Worm (Caenorhabditis elegans): ENCODE measurements around the gene irld-15.

The irld-15 gene

DNA sequence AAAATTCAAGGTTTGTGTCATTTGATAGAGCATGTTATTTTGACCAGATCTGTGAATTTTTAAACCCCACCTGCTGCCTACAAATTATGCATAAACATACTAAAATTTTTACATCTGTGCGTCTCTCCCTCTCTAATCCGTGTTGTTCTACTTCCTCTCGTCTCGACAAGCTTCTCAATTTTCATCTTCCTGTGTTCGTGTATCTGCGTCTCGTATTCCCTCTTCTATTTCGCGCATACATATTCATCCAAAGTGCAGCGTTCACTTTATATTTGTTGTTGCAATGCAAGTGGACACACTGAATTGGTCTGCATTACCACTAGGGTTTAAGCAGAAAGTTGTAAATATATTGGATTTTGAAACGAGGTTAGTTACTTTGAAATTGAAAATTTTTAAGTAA lies 25.1 kb downstream of the irld-15 start, which contains the start of gene fbxa-137:
TSS of gene fbxa-137 (plus strand) at position 274 of the 400 bp plus-strand sequence.
- TF ChIP-seq C08G9.2 (tag; optimal IDR thresholded peaks at IDR 0.05) (no peak), ceh-45 (GFP tag; IDR thresholded peaks at IDR 0.05) (no peak), ztf-16 (tag; optimal IDR thresholded peaks at IDR 0.05) (no peak), pha-2 (tag; optimal IDR thresholded peaks at IDR 0.05) (peak; percentile 7), ceh-31 (tag; optimal IDR thresholded peaks at IDR 0.05) (peak; percentile 12), nfya-1 (tag; optimal IDR thresholded peaks at IDR 0.05) (peak; percentile 35), ceh-34 (tag; optimal IDR thresholded peaks at IDR 0.05) (peak; percentile 87)

DNA sequence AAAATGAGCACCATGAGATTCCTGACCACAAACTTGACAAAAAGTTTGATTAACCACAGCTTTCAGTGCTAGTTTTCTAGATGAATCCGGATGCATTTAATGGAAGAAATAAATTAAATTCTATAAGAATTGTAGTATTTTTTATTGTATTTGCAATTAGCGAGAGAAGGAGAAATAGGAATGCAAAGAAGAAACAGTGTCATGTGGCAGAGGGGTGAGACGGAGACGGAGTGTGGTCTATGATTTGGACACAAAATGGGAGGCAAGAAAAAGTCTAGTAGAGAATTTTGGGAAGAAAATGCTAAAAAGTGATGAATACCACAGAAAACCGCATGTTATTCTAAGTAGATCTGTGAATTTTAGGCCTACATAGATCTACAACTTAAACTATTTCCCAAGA lies 25.6 kb downstream of the irld-15 start, which contains the start of gene nhr-59:
TSS of gene nhr-59 (minus strand) at position 214 of the 400 bp plus-strand sequence.
- TF ChIP-seq fax-1 (tag; optimal IDR thresholded peaks at IDR 0.05) (no peak), hlh-30 (tag; optimal IDR thresholded peaks at IDR 0.05; ENCODE audit: insufficient read depth) (peak; percentile 44)

DNA sequence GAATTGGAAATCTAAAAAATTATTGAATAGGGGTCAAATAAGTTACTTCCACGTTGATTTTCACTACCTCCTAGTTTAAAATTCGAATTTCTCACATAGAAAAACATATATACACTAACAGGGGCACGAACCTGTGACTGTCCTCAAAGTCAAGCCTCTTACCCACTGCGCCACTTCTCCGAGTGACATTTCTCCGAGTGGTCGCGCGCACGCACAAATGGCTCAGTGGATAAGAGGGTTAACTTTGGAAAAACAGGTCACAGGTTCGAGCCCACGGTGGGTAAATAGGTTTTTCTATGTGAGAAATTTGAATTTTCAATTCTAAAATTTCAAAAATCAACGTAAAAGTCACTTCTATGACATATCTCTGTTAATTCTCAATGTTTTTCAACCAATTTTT lies 26.4 kb downstream of the irld-15 start:
- TF ChIP-seq hlh-15 (tag; optimal IDR thresholded peaks at IDR 0.05): no peak
- no peak for TF ChIP-seq ceh-30 (tag; optimal IDR thresholded peaks at IDR 0.05)
- TF ChIP-seq pros-1 (tag; optimal IDR thresholded peaks at IDR 0.05): no peak
- no peak for TF ChIP-seq sdc-2 (tag; optimal IDR thresholded peaks at IDR 0.05)
- no peak for TF ChIP-seq madf-2 (tag; optimal IDR thresholded peaks at IDR 0.05)
- no peak for TF ChIP-seq sox-2 (GFP tag; IDR thresholded peaks at IDR 0.05)
- TF ChIP-seq ceh-31 (tag; optimal IDR thresholded peaks at IDR 0.05): no peak
- no peak for TF ChIP-seq tbx-7 (tag; optimal IDR thresholded peaks at IDR 0.05)
- TF ChIP-seq pax-1 (tag; optimal IDR thresholded peaks at IDR 0.05): no peak
- TF ChIP-seq ttx-3 (tag; optimal IDR thresholded peaks at IDR 0.05): no peak
- TF ChIP-seq ama-1 (optimal IDR thresholded peaks at IDR 0.05): no peak

DNA sequence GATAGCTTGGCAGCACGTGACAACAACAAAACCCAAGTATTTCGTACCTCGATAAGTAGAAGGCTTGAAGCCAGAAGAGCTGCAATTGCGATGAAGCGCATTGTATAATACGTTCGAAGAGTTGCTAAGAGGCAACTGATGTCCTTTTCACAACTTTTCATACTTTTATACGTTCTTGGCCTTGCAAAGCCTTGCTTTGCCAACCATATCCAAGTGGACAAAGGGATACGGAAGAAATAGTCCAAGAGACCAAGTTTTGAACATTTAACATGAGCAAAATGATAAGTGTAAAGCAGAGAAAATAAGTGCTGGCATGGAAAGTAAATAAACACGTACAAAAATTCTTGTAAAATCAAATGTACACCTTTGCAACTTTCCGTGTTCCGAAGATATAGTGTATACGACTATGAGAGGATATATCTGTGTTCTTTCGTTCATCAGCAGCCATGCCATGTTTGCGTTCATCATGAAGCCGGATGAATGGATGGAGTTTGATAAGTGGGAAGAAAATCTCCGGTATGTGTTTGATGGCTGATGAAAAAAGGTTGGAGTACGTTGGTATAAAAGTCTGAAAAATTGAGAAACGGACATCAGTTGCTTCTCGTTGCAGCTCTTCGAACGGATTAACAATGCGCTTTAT lies 29.3 kb downstream of the irld-15 start, which contains the start of the genes Y5H2A.4 and abu-4:
TSS of gene Y5H2A.4 (minus strand) at position 101 of the 640 bp plus-strand sequence.
TSS of gene abu-4 (plus strand) at position 590 of the 640 bp plus-strand sequence.
- TF ChIP-seq ceh-34 (tag; optimal IDR thresholded peaks at IDR 0.05): no peak
- TF ChIP-seq elt-2 (tag; optimal IDR thresholded peaks at IDR 0.05): no peak
- no peak for TF ChIP-seq Y22D7AL.16 (tag; optimal IDR thresholded peaks at IDR 0.05)
- TF ChIP-seq ceh-48 (tag; optimal IDR thresholded peaks at IDR 0.05): no peak
- no peak for TF ChIP-seq pax-1 (tag; optimal IDR thresholded peaks at IDR 0.05)
- no peak for TF ChIP-seq unc-3 (GFP tag; conservative IDR thresholded peaks at IDR 0.05)
- no peak for TF ChIP-seq unc-3 (tag; optimal IDR thresholded peaks at IDR 0.05)

DNA sequence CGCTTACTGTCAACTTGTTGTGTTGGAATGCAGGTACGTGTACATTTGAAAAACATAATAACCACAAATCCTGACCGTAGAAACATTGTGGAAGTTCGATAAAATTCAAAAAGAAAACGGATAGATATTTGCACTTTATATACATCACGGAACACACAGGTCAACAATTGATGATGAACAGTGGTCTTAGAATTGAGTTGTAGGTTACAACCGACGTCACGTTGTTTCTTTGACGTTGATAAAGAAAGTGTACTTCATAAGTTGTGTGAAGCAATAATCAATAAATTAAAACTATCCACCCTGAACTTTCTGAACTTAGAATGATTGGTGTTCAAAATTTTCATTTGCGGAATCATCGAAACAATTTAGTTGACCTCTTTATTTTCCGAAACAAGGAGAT lies 31.9 kb downstream of the irld-15 start, which contains the start of gene Y5H2A.1:
TSS of gene Y5H2A.1 (minus strand) at position 101 of the 400 bp plus-strand sequence.
- TF ChIP-seq hlh-8 (tag; optimal IDR thresholded peaks at IDR 0.05): no peak
- no peak for TF ChIP-seq hlh-15 (tag; optimal IDR thresholded peaks at IDR 0.05)
- TF ChIP-seq zip-5 (tag; optimal IDR thresholded peaks at IDR 0.05): no peak
- TF ChIP-seq unc-86 (tag; optimal IDR thresholded peaks at IDR 0.05): no peak
- TF ChIP-seq F13H6.1 (tag; optimal IDR thresholded peaks at IDR 0.05): no peak
- TF ChIP-seq rnt-1 (tag; optimal IDR thresholded peaks at IDR 0.05): no peak
- no peak for TF ChIP-seq fkh-6 (tag; optimal IDR thresholded peaks at IDR 0.05)
- no peak for TF ChIP-seq gmeb-2 (tag; optimal IDR thresholded peaks at IDR 0.05)
- TF ChIP-seq hlh-30 (tag; optimal IDR thresholded peaks at IDR 0.05; ENCODE audit: insufficient read depth): no peak
- no peak for TF ChIP-seq nhr-232 (tag; optimal IDR thresholded peaks at IDR 0.05)

DNA sequence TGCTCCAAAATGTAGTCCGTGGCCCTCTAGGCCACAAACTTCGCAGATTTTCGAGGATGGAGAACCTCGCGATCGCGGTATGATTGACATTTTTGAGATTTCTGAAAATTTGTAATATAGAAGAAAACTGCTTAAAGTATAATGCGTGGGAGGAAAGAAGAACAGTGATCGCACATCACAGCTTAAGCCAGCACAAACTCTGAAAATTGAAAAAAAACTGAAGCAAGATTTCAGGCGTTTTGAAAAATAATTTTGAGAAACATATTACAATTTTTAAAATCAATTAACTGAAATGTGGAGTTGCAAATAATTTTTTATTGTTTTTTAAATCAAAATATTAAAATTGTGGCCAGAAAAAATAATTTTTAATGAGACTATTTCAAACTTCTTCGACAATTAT lies 36.7 kb downstream of the irld-15 start, which contains the start of gene nhr-275:
TSS of gene nhr-275 (minus strand) at position 101 of the 400 bp plus-strand sequence.
- TF ChIP-seq ceh-9 (tag; optimal IDR thresholded peaks at IDR 0.05) (no peak), ahr-1 (tag; optimal IDR thresholded peaks at IDR 0.05) (no peak), pha-2 (tag; optimal IDR thresholded peaks at IDR 0.05) (no peak), ztf-16 (tag; optimal IDR thresholded peaks at IDR 0.05) (no peak), elt-4 (tag; optimal IDR thresholded peaks at IDR 0.05) (no peak), unc-3 (GFP tag; conservative IDR thresholded peaks at IDR 0.05) (no peak), unc-3 (tag; optimal IDR thresholded peaks at IDR 0.05) (no peak), unc-42 (tag; optimal IDR thresholded peaks at IDR 0.05) (no peak), pax-1 (tag; optimal IDR thresholded peaks at IDR 0.05) (no peak), zip-5 (tag; optimal IDR thresholded peaks at IDR 0.05) (no peak), ceh-31 (tag; optimal IDR thresholded peaks at IDR 0.05) (no peak)

All from whole organism, late embryonic.